Worm (Caenorhabditis elegans) whole organism, L4 larva: ENCODE data around the gene R10E9.2.

Experiments
- ceh-82 ChIP-seq: sonication (generic microtip); optimal IDR thresholded peaks from 2 replicates; lab custom pipeline; 2017; ENCODE audit warnings: missing biosample characterization, missing genetic modification characterization
- pha-4 ChIP-seq, 2 experiments: fragments of 150-350 bp in 1 of 2; fragments of 200-800 bp in 1 of 2; sonication (Bioruptor generic) in 1 of 2; IDR thresholded peaks in 1 of 2; optimal IDR thresholded peaks in 1 of 2; 2 replicates each; pipeline versions ENCODE4 v1.3.6 to Lab custom; 2014 to 2022; ENCODE audit warnings: missing genetic modification characterization in 2 of 2, missing genetic modification reagents in 2 of 2, missing biosample characterization in 1 of 2, missing compliant biosample characterization in 1 of 2
- skn-1 ChIP-seq: fragments of 150-350 bp; optimal IDR thresholded peaks from 2 replicates; lab custom pipeline; 2014; ENCODE audit warnings: missing biosample characterization, missing genetic modification characterization
- snpc-4 ChIP-seq: fragments of 150-350 bp; optimal IDR thresholded peaks from 2 replicates; lab custom pipeline; 2014; ENCODE audit warnings: missing biosample characterization, missing genetic modification characterization
- zfp-2 ChIP-seq: sonication (generic microtip); optimal IDR thresholded peaks from 2 replicates; lab custom pipeline; 2016; ENCODE audit warnings: mild to moderate bottlenecking, missing genetic modification characterization, missing compliant biosample characterization

DNA sequence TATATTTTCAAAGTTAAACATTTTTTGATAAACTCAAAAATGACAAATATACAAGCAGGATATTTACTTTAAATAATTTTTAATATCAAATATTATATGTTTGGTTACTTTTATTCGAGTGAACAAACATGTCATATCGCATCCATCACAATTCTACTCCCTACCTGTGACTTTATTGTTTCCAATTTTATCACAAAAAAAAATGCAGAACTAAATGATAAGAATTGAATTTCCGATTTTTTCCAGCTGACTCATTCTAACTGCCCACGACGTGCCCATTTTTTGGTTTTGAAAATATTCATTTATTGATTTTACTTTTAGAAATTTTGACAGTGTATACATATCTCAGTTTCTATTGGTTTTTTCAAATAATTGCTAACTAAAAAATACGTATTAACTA, 46.9 kb upstream of the R10E9.2 start:
- TF ChIP-seq ceh-82 (no peak), skn-1 (tag; lab: Kevin White, UChicago) (no peak), zfp-2 (tag; lab: Kevin White, UChicago) (no peak), snpc-4 (tag; lab: Kevin White, UChicago) (no peak), pha-4 (GFP tag; IDR thresholded peaks at IDR 0.05; lab: Robert Waterston, UW) (no peak), pha-4 (tag; optimal IDR thresholded peaks at IDR 0.05; lab: Kevin White, UChicago) (no peak)
